Fruit fly (Drosophila melanogaster): ENCODE results near the gene MBD-like.

MBD-like gene

dm6 chr3R:9512193-9513051 lies 47.1 kb upstream of the MBD-like start:
- no peak for TF ChIP-seq eg (GFP tag; IDR thresholded peaks at IDR 0.05)
- TF ChIP-seq achi (GFP tag; optimal IDR thresholded peaks at IDR 0.05): no peak
- peak in 1 of 2 experiments; percentile 1 for TF ChIP-seq ss (GFP tag; optimal IDR thresholded peaks at IDR 0.05)
- no peak for TF ChIP-seq CG32006 (GFP tag; optimal IDR thresholded peaks at IDR 0.05)
- TF ChIP-seq dsx (GFP tag; optimal IDR thresholded peaks at IDR 0.05; ENCODE audit: poor library complexity, severe bottlenecking): peak; percentile 45
- no peak for TF ChIP-seq pdm3 (GFP tag; optimal IDR thresholded peaks at IDR 0.05)
- peak; percentile 74 for TF ChIP-seq Eip78C (GFP tag)
- TF ChIP-seq CG1621 (tag; optimal IDR thresholded peaks at IDR 0.05): peak; percentile 44

dm6 chr3R:9513052-9513420 lies 46.5 kb upstream of the MBD-like start, which contains the start of the genes Ras85D and Rlb1:
Gene Ras85D, minus strand, starts transcription at chr3R:9513067.
Gene Rlb1, plus strand, starts transcription at chr3R:9513327.
- TF ChIP-seq achi (GFP tag; optimal IDR thresholded peaks at IDR 0.05) (peak; percentile 53), acj6 (GFP tag; optimal IDR thresholded peaks at IDR 0.05) (peak; percentile 69), CG31627 (GFP tag; optimal IDR thresholded peaks at IDR 0.05) (peak; percentile 84), vri (GFP tag; optimal IDR thresholded peaks at IDR 0.05) (no peak), Sox14 (GFP tag; optimal IDR thresholded peaks at IDR 0.05) (peak; percentile 68), Lpt (GFP tag; optimal IDR thresholded peaks at IDR 0.05) (peak; percentile 14), CG15336 (GFP tag; IDR thresholded peaks at IDR 0.05) (no peak), cyc (GFP tag; optimal IDR thresholded peaks at IDR 0.05) (peak; percentile 72), CG8632 (GFP tag; optimal IDR thresholded peaks at IDR 0.05) (no peak), Hr38 (GFP tag; optimal IDR thresholded peaks at IDR 0.05) (peak; percentile 29), Hr39 (GFP tag; optimal IDR thresholded peaks at IDR 0.05) (peak; percentile 79), Met (GFP tag; optimal IDR thresholded peaks at IDR 0.05) (no peak), Ets96B (tag; optimal IDR thresholded peaks at IDR 0.05) (peak; percentile 14), CG6792 (GFP tag; optimal IDR thresholded peaks at IDR 0.05) (peak; percentile 35), CG11294 (GFP tag; IDR thresholded peaks at IDR 0.05) (no peak), spab (GFP tag; optimal IDR thresholded peaks at IDR 0.05) (no peak), Eip78C (GFP tag) (peak; percentile 66), topi (GFP tag; optimal IDR thresholded peaks at IDR 0.05) (peak; percentile 49), CG11902 (GFP tag; optimal IDR thresholded peaks at IDR 0.05) (peak; percentile 54), esn (GFP tag; optimal IDR thresholded peaks at IDR 0.05) (peak; percentile 73), lz (GFP tag; optimal IDR thresholded peaks at IDR 0.05) (peak; percentile 70), Ets21C (GFP tag; optimal IDR thresholded peaks at IDR 0.05) (no peak), Sox15 (GFP tag; optimal IDR thresholded peaks at IDR 0.05) (peak; percentile 58), CG3032 (tag; optimal IDR thresholded peaks at IDR 0.05) (peak; percentile 58), fkh (GFP tag; optimal IDR thresholded peaks at IDR 0.05) (peak; percentile 29), Eip93F (GFP tag; optimal IDR thresholded peaks at IDR 0.05) (no peak)

dm6 chr3R:9515860-9516344 lies 43.7 kb upstream of the MBD-like start, which contains the start of the genes mRpL47, CG8176 and Kdm3:
Gene mRpL47, minus strand, starts transcription at chr3R:9515908.
Gene CG8176, plus strand, starts transcription at chr3R:9516007.
Gene Kdm3, plus strand, starts transcription at chr3R:9516007.
- TF ChIP-seq cyc (GFP tag; optimal IDR thresholded peaks at IDR 0.05) (peak; percentile 57), spab (GFP tag; optimal IDR thresholded peaks at IDR 0.05) (no peak), esn (GFP tag; optimal IDR thresholded peaks at IDR 0.05) (peak; percentile 25), CG7368 (GFP tag; optimal IDR thresholded peaks at IDR 0.05) (no peak), Eip78C (GFP tag) (no peak), CG11762 (GFP tag; optimal IDR thresholded peaks at IDR 0.05; ENCODE audit: insufficient read depth) (no peak), vri (GFP tag; optimal IDR thresholded peaks at IDR 0.05) (peak; percentile 65), Gug (GFP tag; IDR thresholded peaks at IDR 0.05) (no peak), Ets21C (GFP tag; optimal IDR thresholded peaks at IDR 0.05) (no peak), topi (GFP tag; optimal IDR thresholded peaks at IDR 0.05) (peak; percentile 28), lz (GFP tag; optimal IDR thresholded peaks at IDR 0.05) (peak; percentile 46), CG32006 (GFP tag; optimal IDR thresholded peaks at IDR 0.05) (no peak), CG6792 (GFP tag; optimal IDR thresholded peaks at IDR 0.05) (no peak), Sox15 (GFP tag; optimal IDR thresholded peaks at IDR 0.05) (peak; percentile 0), CG31627 (GFP tag; optimal IDR thresholded peaks at IDR 0.05) (peak; percentile 72), CG3032 (tag; optimal IDR thresholded peaks at IDR 0.05) (peak; percentile 36), Sox14 (GFP tag; optimal IDR thresholded peaks at IDR 0.05) (peak; percentile 69), CG6854 (GFP tag; optimal IDR thresholded peaks at IDR 0.05) (no peak), Blimp-1 (GFP tag; optimal IDR thresholded peaks at IDR 0.05) (no peak), CG6808 (GFP tag; optimal IDR thresholded peaks at IDR 0.05) (no peak), Lpt (GFP tag; optimal IDR thresholded peaks at IDR 0.05) (no peak)
